Worm (Caenorhabditis elegans) whole organism, mixed stage, embryonic: ENCODE measurements around the gene cyn-9.

Experiments
- M03D4.4 ChIP-seq: sonication (generic microtip); optimal IDR thresholded peaks from 2 replicates; lab custom pipeline; 2017; ENCODE audit warnings: mild to moderate bottlenecking, missing genetic modification characterization, missing compliant biosample characterization
- bed-3 ChIP-seq: fragments of 200-800 bp; sonication (Bioruptor generic); optimal IDR thresholded peaks from 3 replicates; lab custom pipeline; 2018; ENCODE audit warnings: mild to moderate bottlenecking, missing genetic modification characterization, moderate library complexity, missing compliant biosample characterization
- blmp-1 ChIP-seq: fragments of 150-350 bp; optimal IDR thresholded peaks from 2 replicates; lab custom pipeline; 2014; ENCODE audit warnings: missing biosample characterization, missing genetic modification characterization
- ceh-39 ChIP-seq: fragments of 150-350 bp; optimal IDR thresholded peaks from 2 replicates; lab custom pipeline; 2014; ENCODE audit warnings: missing biosample characterization, missing genetic modification characterization
- ceh-43 ChIP-seq: fragments of 200-800 bp; sonication (Bioruptor generic); optimal IDR thresholded peaks from 2 replicates; lab custom pipeline; 2018; ENCODE audit warnings: mild to moderate bottlenecking, missing genetic modification characterization, moderate library complexity, missing compliant biosample characterization
- ceh-83 ChIP-seq: fragments of 200-800 bp; sonication (Bioruptor generic); optimal IDR thresholded peaks from 2 replicates; lab custom pipeline; 2018; ENCODE audit warnings: mild to moderate bottlenecking, missing genetic modification characterization, missing compliant biosample characterization
- ces-1 ChIP-seq: fragments of 150-350 bp; optimal IDR thresholded peaks from 2 replicates; lab custom pipeline; 2014; ENCODE audit warnings: missing biosample characterization, missing genetic modification reagents, missing genetic modification characterization
- cnd-1 ChIP-seq: fragments of 200-800 bp; sonication (Bioruptor generic); optimal IDR thresholded peaks from 2 replicates; lab custom pipeline; 2018; ENCODE audit warnings: mild to moderate bottlenecking, missing genetic modification characterization, missing compliant biosample characterization
- elt-1 ChIP-seq: sonication (generic microtip); optimal IDR thresholded peaks from 2 replicates; lab custom pipeline; 2017; ENCODE audit warnings: missing genetic modification characterization, mild to moderate bottlenecking, missing compliant biosample characterization, antibody characterized with exemption, moderate library complexity, borderline replicate concordance; ENCODE audit not compliant: insufficient read depth
- elt-3 ChIP-seq: fragments of 150-350 bp; optimal IDR thresholded peaks from 2 replicates; lab custom pipeline; 2014; ENCODE audit warnings: missing biosample characterization, missing genetic modification characterization
- flh-1 ChIP-seq: fragments of 200-800 bp; sonication (Bioruptor generic); optimal IDR thresholded peaks from 2 replicates; lab custom pipeline; 2018; ENCODE audit warnings: mild to moderate bottlenecking, missing genetic modification characterization, moderate library complexity, missing compliant biosample characterization
- ham-2 ChIP-seq: fragments of 200-800 bp; sonication (Bioruptor generic); optimal IDR thresholded peaks from 2 replicates; lab custom pipeline; 2018; ENCODE audit warnings: mild to moderate bottlenecking, missing genetic modification characterization, missing compliant biosample characterization
- hlh-1 ChIP-seq: fragments of 150-350 bp; optimal IDR thresholded peaks from 2 replicates; lab custom pipeline; 2014; ENCODE audit warnings: missing biosample characterization, missing genetic modification reagents, missing genetic modification characterization
- lin-13 ChIP-seq: fragments of 150-350 bp; optimal IDR thresholded peaks from 2 replicates; lab custom pipeline; 2014; ENCODE audit warnings: missing biosample characterization, missing genetic modification characterization
- lsy-2 ChIP-seq: fragments of 150-350 bp; optimal IDR thresholded peaks from 2 replicates; lab custom pipeline; 2014; ENCODE audit warnings: missing biosample characterization, missing genetic modification characterization
- mab-5 ChIP-seq: fragments of 150-350 bp; optimal IDR thresholded peaks from 2 replicates; lab custom pipeline; 2014; ENCODE audit warnings: missing biosample characterization, missing genetic modification characterization
- mep-1 ChIP-seq: fragments of 150-350 bp; optimal IDR thresholded peaks from 2 replicates; lab custom pipeline; 2017; ENCODE audit warnings: missing biosample characterization, missing genetic modification reagents, missing genetic modification characterization, inconsistent platforms
- mls-2 ChIP-seq: sonication (generic microtip); optimal IDR thresholded peaks from 2 replicates; lab custom pipeline; 2016; ENCODE audit warnings: mild to moderate bottlenecking, missing genetic modification characterization, moderate library complexity, missing compliant biosample characterization
- nhr-12 ChIP-seq: fragments of 150-350 bp; optimal IDR thresholded peaks from 2 replicates; lab custom pipeline; 2014; ENCODE audit warnings: missing biosample characterization, missing genetic modification characterization
- nhr-2 ChIP-seq: fragments of 150-350 bp; optimal IDR thresholded peaks from 2 replicates; lab custom pipeline; 2014; ENCODE audit warnings: missing biosample characterization, missing genetic modification characterization
- nhr-237 ChIP-seq: fragments of 150-350 bp; optimal IDR thresholded peaks from 2 replicates; lab custom pipeline; 2014; ENCODE audit warnings: missing biosample characterization, missing genetic modification characterization
- nhr-28 ChIP-seq: fragments of 150-350 bp; optimal IDR thresholded peaks from 2 replicates; lab custom pipeline; 2014; ENCODE audit warnings: missing biosample characterization, missing genetic modification characterization
- nhr-76 ChIP-seq: sonication (generic microtip); optimal IDR thresholded peaks from 2 replicates; lab custom pipeline; 2017; ENCODE audit warnings: missing biosample characterization, missing genetic modification characterization
- pha-4 ChIP-seq: fragments of 150-350 bp; optimal IDR thresholded peaks from 2 replicates; lab custom pipeline; 2018; ENCODE audit warnings: missing biosample characterization, missing genetic modification reagents, missing genetic modification characterization
- sem-2 ChIP-seq: fragments of 200-800 bp; sonication (Bioruptor generic); optimal IDR thresholded peaks from 2 replicates; lab custom pipeline; 2018; ENCODE audit warnings: mild to moderate bottlenecking, missing genetic modification characterization, missing compliant biosample characterization
- snpc-4 ChIP-seq: fragments of 150-350 bp; optimal IDR thresholded peaks from 2 replicates; lab custom pipeline; 2014; ENCODE audit warnings: missing biosample characterization, missing genetic modification characterization
- sptf-1 ChIP-seq: sonication (generic microtip); optimal IDR thresholded peaks from 2 replicates; lab custom pipeline; 2017; ENCODE audit warnings: mild to moderate bottlenecking, missing genetic modification characterization, moderate library complexity, missing compliant biosample characterization
- tbx-8 ChIP-seq: fragments of 200-800 bp; sonication (Bioruptor generic); optimal IDR thresholded peaks from 2 replicates; lab custom pipeline; 2018; ENCODE audit warnings: mild to moderate bottlenecking, missing genetic modification characterization, moderate library complexity, missing compliant biosample characterization
- unc-39 ChIP-seq: fragments of 150-350 bp; optimal IDR thresholded peaks from 2 replicates; lab custom pipeline; 2014; ENCODE audit warnings: missing biosample characterization, missing genetic modification characterization
- unc-62 ChIP-seq: fragments of 150-350 bp; optimal IDR thresholded peaks from 2 replicates; lab custom pipeline; 2014; ENCODE audit warnings: missing biosample characterization, missing genetic modification reagents, missing genetic modification characterization
- zip-8 ChIP-seq: fragments of 150-350 bp; optimal IDR thresholded peaks from 2 replicates; lab custom pipeline; 2014; ENCODE audit warnings: missing biosample characterization, missing genetic modification characterization
- ztf-11 ChIP-seq: fragments of 150-350 bp; optimal IDR thresholded peaks from 2 replicates; lab custom pipeline; 2014; ENCODE audit warnings: missing biosample characterization, missing genetic modification characterization

cyn-9 gene

DNA sequence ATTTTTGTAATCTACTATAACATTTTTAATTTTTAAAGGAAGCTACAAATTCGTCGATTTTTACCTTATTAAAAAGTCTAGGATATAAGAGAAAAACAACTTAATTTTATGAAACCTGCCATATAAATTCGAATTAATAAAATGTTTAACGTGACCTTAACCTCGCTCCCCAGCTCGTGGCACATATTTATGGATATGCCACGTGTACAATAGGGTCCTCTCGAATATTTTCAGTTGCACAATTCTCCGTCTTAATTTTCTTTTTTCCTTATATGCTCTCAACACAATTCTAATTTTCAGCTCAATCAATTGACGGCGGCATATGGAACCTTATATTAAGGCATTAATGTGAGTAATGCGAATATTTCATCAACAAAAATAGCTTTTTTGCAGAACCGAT, 36.9 kb upstream of the cyn-9 start, which contains the start of gene F34D10.4:
Gene F34D10.4, plus strand, starts transcription at position 301 of the 400 bp plus-strand sequence.
- no peak for TF ChIP-seq tbx-8 (GFP tag; lab: Kevin White, UChicago)
- no peak for TF ChIP-seq nhr-2 (tag; lab: Kevin White, UChicago)
- TF ChIP-seq elt-3 (tag; lab: Kevin White, UChicago), result no peak
- no peak for TF ChIP-seq lsy-2
- no peak for TF ChIP-seq ham-2 (GFP tag; lab: Kevin White, UChicago)
- no peak for TF ChIP-seq nhr-237
- TF ChIP-seq mls-2 (tag; lab: Kevin White, UChicago), result no peak
- no peak for TF ChIP-seq mab-5
- TF ChIP-seq blmp-1, result no peak
- no peak for TF ChIP-seq sptf-1 (tag; lab: Kevin White, UChicago)

DNA sequence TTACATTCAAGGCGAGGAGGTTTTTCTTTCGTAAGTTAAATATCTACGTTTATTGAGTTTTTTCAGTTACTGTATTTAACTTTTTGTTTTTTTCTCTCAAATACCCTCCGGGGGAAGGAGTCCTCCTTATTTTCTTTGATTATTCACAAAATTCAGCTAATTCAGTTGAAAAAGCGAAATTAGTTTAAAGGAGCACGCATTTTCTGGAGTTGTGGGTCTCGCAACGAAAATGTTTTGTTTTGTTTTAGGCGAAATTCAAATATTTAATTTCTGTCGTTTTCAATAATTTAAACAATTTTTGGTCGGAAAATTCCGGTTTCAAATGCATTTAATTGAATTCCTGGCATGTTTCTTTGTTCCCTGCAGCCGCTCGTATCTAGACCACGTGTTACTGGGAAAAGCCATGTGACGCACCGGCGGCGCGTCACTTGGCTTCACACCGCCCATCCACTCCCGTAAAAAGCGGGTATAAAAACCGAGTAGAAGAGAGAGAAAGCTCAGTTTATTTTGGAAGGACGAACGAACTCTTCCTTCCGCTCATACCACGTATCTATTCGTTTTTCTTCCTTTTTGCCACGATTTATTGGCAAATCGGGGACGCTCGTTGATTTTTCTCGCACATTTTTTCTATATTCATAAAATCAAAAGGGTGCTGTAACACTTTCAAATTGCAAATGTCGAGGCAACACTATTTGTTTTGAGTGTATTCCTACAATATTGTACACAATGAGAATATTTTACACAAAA, 36.2 kb upstream of the cyn-9 start:
- TF ChIP-seq flh-1 (GFP tag; lab: Kevin White, UChicago) (no peak), mab-5 (no peak), hlh-1 (tag; lab: Kevin White, UChicago) (peak; percentile 88), sptf-1 (tag; lab: Kevin White, UChicago) (peak; percentile 37), elt-3 (tag; lab: Kevin White, UChicago) (no peak), M03D4.4 (no peak), unc-39 (no peak), ztf-11 (tag; lab: Kevin White, UChicago) (no peak), blmp-1 (no peak)

ce11 chrIII:3734990-3735389, 35.5 kb upstream of the cyn-9 start, which contains the start of gene evl-18:
Gene evl-18 (minus strand): TSS chrIII:3735039.
- no peak for TF ChIP-seq snpc-4 (tag; lab: Kevin White, UChicago)
- TF ChIP-seq cnd-1, result no peak
- no peak for TF ChIP-seq mls-2 (tag; lab: Kevin White, UChicago)
- TF ChIP-seq nhr-76 (tag; lab: Kevin White, UChicago), result no peak
- TF ChIP-seq ceh-39, result no peak
- TF ChIP-seq tbx-8 (GFP tag; lab: Kevin White, UChicago), result peak; percentile 2
- no peak for TF ChIP-seq bed-3 (GFP tag; lab: Kevin White, UChicago)
- TF ChIP-seq lsy-2, result no peak
- TF ChIP-seq hlh-1 (tag; lab: Kevin White, UChicago), result no peak
- TF ChIP-seq zip-8 (tag; lab: Kevin White, UChicago), result peak; percentile 65
- no peak for TF ChIP-seq mep-1 (tag; lab: Kevin White, UChicago)
- TF ChIP-seq nhr-2 (tag; lab: Kevin White, UChicago), result peak; percentile 22
- no peak for TF ChIP-seq sptf-1 (tag; lab: Kevin White, UChicago)
- no peak for TF ChIP-seq blmp-1
- TF ChIP-seq ceh-83 (GFP tag; lab: Kevin White, UChicago), result no peak
- TF ChIP-seq ztf-11 (tag; lab: Kevin White, UChicago), result no peak
- TF ChIP-seq nhr-28, result no peak
- no peak for TF ChIP-seq unc-39
- no peak for TF ChIP-seq sem-2 (GFP tag; lab: Kevin White, UChicago)
- TF ChIP-seq unc-62 (GFP tag; lab: Kevin White, UChicago), result no peak
- no peak for TF ChIP-seq lin-13
- TF ChIP-seq pha-4 (tag; lab: Kevin White, UChicago), result peak; percentile 25
- no peak for TF ChIP-seq ceh-43 (GFP tag; lab: Kevin White, UChicago)
- TF ChIP-seq ces-1 (GFP tag; lab: Kevin White, UChicago), result no peak
- no peak for TF ChIP-seq nhr-12 (tag; lab: Kevin White, UChicago)
- no peak for TF ChIP-seq ham-2 (GFP tag; lab: Kevin White, UChicago)
- TF ChIP-seq elt-1 (tag; lab: Kevin White, UChicago), result no peak

- TF ChIP-seq ham-2 (GFP tag; lab: Kevin White, UChicago), result no peak
- TF ChIP-seq nhr-76 (tag; lab: Kevin White, UChicago), result no peak
- TF ChIP-seq unc-62 (GFP tag; lab: Kevin White, UChicago), result no peak
- TF ChIP-seq ces-1 (GFP tag; lab: Kevin White, UChicago), result peak; percentile 53
- TF ChIP-seq elt-1 (tag; lab: Kevin White, UChicago), result no peak
- no peak for TF ChIP-seq lin-13
- peak; percentile 8 for TF ChIP-seq mep-1 (tag; lab: Kevin White, UChicago)
- TF ChIP-seq lsy-2, result peak; percentile 14
- no peak for TF ChIP-seq mls-2 (tag; lab: Kevin White, UChicago)
- TF ChIP-seq nhr-2 (tag; lab: Kevin White, UChicago), result no peak
These were observed 34.6 kb upstream of the cyn-9 start, which contains the start of gene F34D10.3 for ce11 chrIII:3734007-3734406. Gene F34D10.3 (plus strand): TSS chrIII:3734255.
